Worm (Caenorhabditis elegans) whole organism, L4 larva: Measurements from ENCODE around the gene F15H10.8.

Source experiments
- D1046.2 ChIP-seq: fragments of 200-800 bp; sonication (Bioruptor generic); IDR thresholded peaks from 2 replicates; pipeline ENCODE4 v1.3.6; 2022; ENCODE audit warnings: missing genetic modification characterization, missing compliant biosample characterization
- F10B5.3 ChIP-seq: sonication (generic microtip); optimal IDR thresholded peaks from 2 replicates; lab custom pipeline; 2016; ENCODE audit warnings: mild to moderate bottlenecking, missing genetic modification characterization, missing compliant biosample characterization
- F49E8.2 ChIP-seq: sonication (generic microtip); optimal IDR thresholded peaks from 2 replicates; lab custom pipeline; 2016; ENCODE audit warnings: missing compliant biosample characterization, mild to moderate bottlenecking, missing genetic modification characterization, borderline replicate concordance
- R02D3.7 ChIP-seq: fragments of 150-350 bp; sonication (generic microtip); optimal IDR thresholded peaks from 3 replicates; lab custom pipeline; 2014; ENCODE audit warnings: missing biosample characterization, missing genetic modification characterization
- T20F7.1 ChIP-seq: fragments of 200-800 bp; sonication (Bioruptor generic); optimal IDR thresholded peaks from 2 replicates; lab custom pipeline; 2018; ENCODE audit warnings: mild to moderate bottlenecking, missing genetic modification characterization, missing compliant biosample characterization
- Y105C5A.15 ChIP-seq: fragments of 200-800 bp; sonication (Bioruptor generic); IDR thresholded peaks from 2 replicates; pipeline ENCODE4 v1.3.6; 2022; ENCODE audit warnings: missing genetic modification characterization, missing compliant biosample characterization
- ZK337.2 ChIP-seq: fragments of 200-800 bp; sonication (Bioruptor generic); IDR thresholded peaks from 2 replicates; pipeline ENCODE4 v1.3.6; 2022; ENCODE audit warnings: missing genetic modification reagents, missing genetic modification characterization, missing compliant biosample characterization
- aha-1 ChIP-seq: fragments of 150-350 bp; peaks from one replicate; lab custom pipeline; 2014; ENCODE audit warnings: missing biosample characterization, missing genetic modification characterization
- attf-4 ChIP-seq: sonication (generic microtip); optimal IDR thresholded peaks from 3 replicates; lab custom pipeline; 2017; ENCODE audit warnings: missing biosample characterization, missing genetic modification characterization
- ceh-44 ChIP-seq: fragments of 200-800 bp; sonication (Bioruptor generic); IDR thresholded peaks from 2 replicates; pipeline ENCODE4 v1.3.6; 2022; ENCODE audit warnings: missing genetic modification reagents, missing genetic modification characterization, missing compliant biosample characterization
- ceh-62 ChIP-seq: sonication (generic microtip); optimal IDR thresholded peaks from 2 replicates; lab custom pipeline; 2017; ENCODE audit warnings: missing biosample characterization, missing genetic modification characterization
- ceh-82 ChIP-seq: sonication (generic microtip); optimal IDR thresholded peaks from 2 replicates; lab custom pipeline; 2017; ENCODE audit warnings: missing biosample characterization, missing genetic modification characterization
- daf-12 ChIP-seq: fragments of 150-350 bp; optimal IDR thresholded peaks from 2 replicates; lab custom pipeline; 2014; ENCODE audit warnings: missing biosample characterization, missing genetic modification reagents, missing genetic modification characterization
- daf-16 ChIP-seq, 3 experiments: sonication (generic microtip); optimal IDR thresholded peaks; 2 replicates each; lab custom pipeline; 2016 to 2017; ENCODE audit warnings: missing genetic modification characterization in 3 of 3, missing genetic modification reagents in 3 of 3, mild to moderate bottlenecking in 2 of 3, missing compliant biosample characterization in 2 of 3, missing biosample characterization in 1 of 3, moderate library complexity in 1 of 3
- dmd-6 ChIP-seq: fragments of 200-800 bp; sonication (Bioruptor generic); IDR thresholded peaks from 2 replicates; pipeline ENCODE4 v1.3.6; 2022; ENCODE audit warnings: missing genetic modification reagents, missing genetic modification characterization, missing compliant biosample characterization
- dpl-1 ChIP-seq: fragments of 150-350 bp; optimal IDR thresholded peaks from 2 replicates; lab custom pipeline; 2014; ENCODE audit warnings: missing biosample characterization, missing genetic modification reagents, missing genetic modification characterization
- dve-1 ChIP-seq: sonication (generic microtip); optimal IDR thresholded peaks from 2 replicates; lab custom pipeline; 2017; ENCODE audit warnings: antibody characterized with exemption, mild to moderate bottlenecking, missing genetic modification characterization, missing compliant biosample characterization; ENCODE audit not compliant: insufficient read depth
- egl-27 ChIP-seq: sonication (generic microtip); optimal IDR thresholded peaks from 3 replicates; lab custom pipeline; 2017; ENCODE audit warnings: missing biosample characterization, missing genetic modification reagents, missing genetic modification characterization
- fkh-10 ChIP-seq: fragments of 150-350 bp; optimal IDR thresholded peaks from 2 replicates; lab custom pipeline; 2014; ENCODE audit warnings: missing biosample characterization, missing genetic modification reagents, missing genetic modification characterization
- gei-8 ChIP-seq: fragments of 200-800 bp; sonication (Bioruptor generic); optimal IDR thresholded peaks from 2 replicates; lab custom pipeline; 2018; ENCODE audit warnings: mild to moderate bottlenecking, missing genetic modification characterization, missing compliant biosample characterization
- hif-1 ChIP-seq, 2 experiments: sonication (generic microtip); optimal IDR thresholded peaks; 2 replicates each; lab custom pipeline; 2016 to 2017; ENCODE audit warnings: missing compliant biosample characterization in 2 of 2, missing genetic modification characterization in 2 of 2, missing genetic modification reagents in 2 of 2, missing genotype in 2 of 2, mild to moderate bottlenecking in 1 of 2
- hlh-11 ChIP-seq: fragments of 200-800 bp; sonication (Bioruptor generic); optimal IDR thresholded peaks from 2 replicates; lab custom pipeline; 2018; ENCODE audit warnings: mild to moderate bottlenecking, missing genetic modification characterization, missing compliant biosample characterization
- hlh-30 ChIP-seq: sonication (generic microtip); optimal IDR thresholded peaks from 2 replicates; lab custom pipeline; 2017; ENCODE audit warnings: antibody characterized with exemption, mild to moderate bottlenecking, missing genetic modification characterization, missing compliant biosample characterization; ENCODE audit not compliant: insufficient read depth
- hmg-1.1 ChIP-seq: fragments of 200-800 bp; sonication (Bioruptor generic); IDR thresholded peaks from 2 replicates; pipeline ENCODE4 v1.3.6; 2022; ENCODE audit warnings: missing genetic modification reagents, missing genetic modification characterization, missing compliant biosample characterization
- lim-7 ChIP-seq: fragments of 200-800 bp; sonication (Bioruptor generic); IDR thresholded peaks from 2 replicates; pipeline ENCODE4 v1.3.6; 2022; ENCODE audit warnings: missing genetic modification characterization, missing compliant biosample characterization
- lin-1 ChIP-seq: fragments of 200-800 bp; sonication (Bioruptor generic); IDR thresholded peaks from 2 replicates; pipeline ENCODE4 v1.3.6; 2022; ENCODE audit warnings: missing genetic modification reagents, missing genetic modification characterization, missing compliant biosample characterization
- lin-15B ChIP-seq: fragments of 150-350 bp; sonication (generic microtip); optimal IDR thresholded peaks from 3 replicates; lab custom pipeline; 2014; ENCODE audit warnings: missing biosample characterization, missing genetic modification characterization
- lin-29 ChIP-seq: fragments of 200-800 bp; sonication (Bioruptor generic); IDR thresholded peaks from 2 replicates; pipeline ENCODE4 v1.3.6; 2022; ENCODE audit warnings: missing genetic modification reagents, missing genetic modification characterization, missing compliant biosample characterization
- lin-39 ChIP-seq: fragments of 150-350 bp; optimal IDR thresholded peaks from 2 replicates; lab custom pipeline; 2014; ENCODE audit warnings: missing biosample characterization, missing genetic modification reagents, missing genetic modification characterization
- mdl-1 ChIP-seq, 2 experiments: fragments of 150-350 bp in 1 of 2; sonication (generic microtip) in 1 of 2; optimal IDR thresholded peaks; 2 replicates each; lab custom pipeline; 2014 to 2017; ENCODE audit warnings: missing biosample characterization in 2 of 2, missing genetic modification characterization in 2 of 2
- nhr-10 ChIP-seq: fragments of 150-350 bp; optimal IDR thresholded peaks from 2 replicates; lab custom pipeline; 2014; ENCODE audit warnings: missing biosample characterization, missing genetic modification characterization
- nhr-111 ChIP-seq: fragments of 200-800 bp; sonication (Bioruptor generic); optimal IDR thresholded peaks from 2 replicates; lab custom pipeline; 2018; ENCODE audit warnings: mild to moderate bottlenecking, missing genetic modification characterization, missing compliant biosample characterization
- nhr-25 ChIP-seq: sonication (generic microtip); optimal IDR thresholded peaks from 2 replicates; lab custom pipeline; 2017; ENCODE audit warnings: missing genetic modification characterization, mild to moderate bottlenecking, missing compliant biosample characterization, antibody characterized with exemption, moderate library complexity, borderline replicate concordance; ENCODE audit not compliant: insufficient read depth
- nhr-28 ChIP-seq: fragments of 150-350 bp; optimal IDR thresholded peaks from 2 replicates; lab custom pipeline; 2014; ENCODE audit warnings: missing biosample characterization, missing genetic modification characterization
- nhr-6 ChIP-seq: fragments of 150-350 bp; optimal IDR thresholded peaks from 2 replicates; lab custom pipeline; 2014; ENCODE audit warnings: missing biosample characterization, missing genetic modification characterization
- nhr-77 ChIP-seq: fragments of 150-350 bp; optimal IDR thresholded peaks from 2 replicates; lab custom pipeline; 2014; ENCODE audit warnings: missing biosample characterization, missing genetic modification characterization
- pha-4 ChIP-seq, 2 experiments: fragments of 150-350 bp in 1 of 2; fragments of 200-800 bp in 1 of 2; sonication (Bioruptor generic) in 1 of 2; IDR thresholded peaks in 1 of 2; optimal IDR thresholded peaks in 1 of 2; 2 replicates each; pipeline versions ENCODE4 v1.3.6 to Lab custom; 2014 to 2022; ENCODE audit warnings: missing genetic modification characterization in 2 of 2, missing genetic modification reagents in 2 of 2, missing biosample characterization in 1 of 2, missing compliant biosample characterization in 1 of 2
- php-3 ChIP-seq: fragments of 200-800 bp; sonication (Bioruptor generic); IDR thresholded peaks from 2 replicates; pipeline ENCODE4 v1.3.6; 2022; ENCODE audit warnings: missing genetic modification reagents, missing genetic modification characterization, missing compliant biosample characterization
- pqm-1 ChIP-seq: sonication (generic microtip); optimal IDR thresholded peaks from 2 replicates; lab custom pipeline; 2017; ENCODE audit warnings: missing biosample characterization, missing genetic modification characterization
- skn-1 ChIP-seq: fragments of 150-350 bp; optimal IDR thresholded peaks from 2 replicates; lab custom pipeline; 2014; ENCODE audit warnings: missing biosample characterization, missing genetic modification characterization
- snpc-1.2 ChIP-seq: fragments of 200-800 bp; sonication (Bioruptor generic); IDR thresholded peaks from 2 replicates; pipeline ENCODE4 v1.3.6; 2022; ENCODE audit warnings: missing genetic modification reagents, missing genetic modification characterization, missing compliant biosample characterization
- tag-97 ChIP-seq: fragments of 200-800 bp; sonication (Bioruptor generic); IDR thresholded peaks from 2 replicates; pipeline ENCODE4 v1.3.6; 2022; ENCODE audit warnings: missing genetic modification characterization, missing compliant biosample characterization
- tra-1 ChIP-seq: fragments of 200-800 bp; sonication (Bioruptor generic); IDR thresholded peaks from 2 replicates; pipeline ENCODE4 v1.3.6; 2022; ENCODE audit warnings: missing genetic modification reagents, missing genetic modification characterization, missing compliant biosample characterization
- unc-39 ChIP-seq: sonication (generic microtip); optimal IDR thresholded peaks from 2 replicates; lab custom pipeline; 2017; ENCODE audit warnings: missing biosample characterization, missing genetic modification characterization
- vab-7 ChIP-seq: fragments of 200-800 bp; sonication (Bioruptor generic); IDR thresholded peaks from 2 replicates; pipeline ENCODE4 v1.3.6; 2022; ENCODE audit warnings: missing genetic modification reagents, missing genetic modification characterization, missing compliant biosample characterization
- zfp-2 ChIP-seq: sonication (generic microtip); optimal IDR thresholded peaks from 2 replicates; lab custom pipeline; 2016; ENCODE audit warnings: mild to moderate bottlenecking, missing genetic modification characterization, missing compliant biosample characterization
- zip-11 ChIP-seq: fragments of 200-800 bp; sonication (Bioruptor generic); IDR thresholded peaks from 2 replicates; pipeline ENCODE4 v1.3.6; 2022; ENCODE audit warnings: missing genetic modification characterization, missing compliant biosample characterization
- ztf-7 ChIP-seq: fragments of 150-350 bp; optimal IDR thresholded peaks from 2 replicates; lab custom pipeline; 2014; ENCODE audit warnings: missing biosample characterization, missing genetic modification characterization

Gene F15H10.8

ce11 chrV:10399290-10399689 lies 3.4 kb downstream of the F15H10.8 start:
- TF ChIP-seq ceh-62 (no peak), egl-27 (tag; lab: Kevin White, UChicago) (no peak), nhr-28 (tag; lab: Kevin White, UChicago) (peak; percentile 90), Y105C5A.15 (GFP tag; lab: Robert Waterston, UW) (no peak), lin-1 (GFP tag; lab: Robert Waterston, UW) (no peak), php-3 (GFP tag; lab: Robert Waterston, UW) (0 out of 2 replicates have a peak, but pooled peaks have one; percentile 32), hlh-11 (tag; lab: Kevin White, UChicago) (peak; percentile 76), ceh-82 (no peak), tra-1 (GFP tag; lab: Robert Waterston, UW) (no peak), ceh-44 (GFP tag; lab: Robert Waterston, UW) (no peak), daf-16 (GFP tag; optimal IDR thresholded peaks at IDR 0.05; lab: Kevin White, UChicago) (no peak), daf-16 (tag; optimal IDR thresholded peaks at IDR 0.05; lab: Kevin White, UChicago) (peak; percentile 84), hif-1 (tag; optimal IDR thresholded peaks at IDR 0.05; lab: Kevin White, UChicago) (no peak), pqm-1 (tag; lab: Kevin White, UChicago) (peak; percentile 90), dve-1 (tag; lab: Kevin White, UChicago) (peak; percentile 91), F10B5.3 (tag; lab: Kevin White, UChicago) (no peak), mdl-1 (tag; optimal IDR thresholded peaks at IDR 0.05; lab: Kevin White, UChicago) (peak in 1 of 2 experiments; percentile 19), attf-4 (tag; lab: Kevin White, UChicago) (no peak), T20F7.1 (GFP tag; lab: Kevin White, UChicago) (no peak), ztf-7 (tag; lab: Kevin White, UChicago) (peak; percentile 51), dmd-6 (GFP tag; lab: Robert Waterston, UW) (peak; percentile 93), D1046.2 (no peak), R02D3.7 (tag; lab: Kevin White, UChicago) (no peak), pha-4 (GFP tag; IDR thresholded peaks at IDR 0.05; lab: Robert Waterston, UW) (0 out of 2 replicates have a peak, but pooled peaks have one; percentile 24), pha-4 (tag; optimal IDR thresholded peaks at IDR 0.05; lab: Kevin White, UChicago) (no peak), aha-1 (peak; percentile 56), vab-7 (GFP tag; lab: Robert Waterston, UW) (no peak), nhr-77 (tag; lab: Kevin White, UChicago) (peak; percentile 89), nhr-6 (tag; lab: Kevin White, UChicago) (no peak), ZK337.2 (GFP tag; lab: Robert Waterston, UW) (no peak), zfp-2 (tag; lab: Kevin White, UChicago) (no peak), hlh-30 (peak; percentile 69), F49E8.2 (tag; lab: Kevin White, UChicago) (no peak), gei-8 (no peak), dpl-1 (GFP tag; lab: Kevin White, UChicago) (no peak), nhr-10 (tag; lab: Kevin White, UChicago) (peak; percentile 42), tag-97 (GFP tag; lab: Robert Waterston, UW) (no peak)

ce11 chrV:10398431-10398830 lies 4.3 kb downstream of the F15H10.8 start, which contains the start of gene ugt-2:
TSS of gene ugt-2 (plus strand) at chrV:10398801.
- TF ChIP-seq skn-1, result no peak
- TF ChIP-seq lim-7 (GFP tag; lab: Robert Waterston, UW), result no peak
- no peak for TF ChIP-seq lin-29 (GFP tag; lab: Robert Waterston, UW)
- no peak for TF ChIP-seq ceh-44 (GFP tag; lab: Robert Waterston, UW)
- TF ChIP-seq dmd-6 (GFP tag; lab: Robert Waterston, UW), result peak; percentile 63
- TF ChIP-seq aha-1, result no peak
- TF ChIP-seq lin-15B (tag; lab: Kevin White, UChicago), result no peak
- TF ChIP-seq snpc-1.2 (GFP tag; lab: Robert Waterston, UW), result no peak
- no peak for TF ChIP-seq daf-12 (tag; lab: Kevin White, UChicago)
- no peak for TF ChIP-seq nhr-10 (tag; lab: Kevin White, UChicago)
- TF ChIP-seq T20F7.1 (GFP tag; lab: Kevin White, UChicago), result no peak
- TF ChIP-seq nhr-111 (GFP tag; lab: Kevin White, UChicago), result no peak
- no peak for TF ChIP-seq fkh-10 (GFP tag; lab: Kevin White, UChicago)
- no peak for TF ChIP-seq ceh-82
- no peak for TF ChIP-seq lin-39 (tag; lab: Kevin White, UChicago)
- TF ChIP-seq hlh-30, result peak; percentile 2
- TF ChIP-seq unc-39 (tag; lab: Kevin White, UChicago), result no peak
- TF ChIP-seq dpl-1 (GFP tag; lab: Kevin White, UChicago), result no peak
- no peak for TF ChIP-seq Y105C5A.15 (GFP tag; lab: Robert Waterston, UW)
- TF ChIP-seq nhr-25 (tag; lab: Kevin White, UChicago), result no peak
- no peak for TF ChIP-seq zip-11 (GFP tag; lab: Robert Waterston, UW)
- no peak for TF ChIP-seq daf-16 (GFP tag; optimal IDR thresholded peaks at IDR 0.05; lab: Kevin White, UChicago)
- peak; percentile 39 for TF ChIP-seq daf-16 (tag; optimal IDR thresholded peaks at IDR 0.05; lab: Kevin White, UChicago)
- TF ChIP-seq pha-4 (GFP tag; IDR thresholded peaks at IDR 0.05; lab: Robert Waterston, UW), result no peak
- TF ChIP-seq pha-4 (tag; optimal IDR thresholded peaks at IDR 0.05; lab: Kevin White, UChicago), result no peak
- TF ChIP-seq ztf-7 (tag; lab: Kevin White, UChicago), result no peak
- TF ChIP-seq hmg-1.1 (GFP tag; lab: Robert Waterston, UW), result no peak
